Worm (Caenorhabditis elegans) whole organism, late embryonic: ENCODE measurements around the gene fbxa-157.

Experiments used
- elt-2 ChIP-seq: sonication (generic microtip); optimal IDR thresholded peaks from 2 replicates; lab custom pipeline; 2016; ENCODE audit warnings: missing genetic modification reagents, missing genetic modification characterization, missing compliant biosample characterization
- hlh-30 ChIP-seq: sonication (generic microtip); optimal IDR thresholded peaks from 2 replicates; lab custom pipeline; 2017; ENCODE audit warnings: antibody characterized with exemption, missing genetic modification characterization, missing compliant biosample characterization; ENCODE audit not compliant: insufficient read depth
- hlh-6 ChIP-seq: sonication (generic microtip); optimal IDR thresholded peaks from 2 replicates; lab custom pipeline; 2016; ENCODE audit warnings: missing genotype, missing genetic modification characterization, missing compliant biosample characterization
- mec-3 ChIP-seq: sonication (generic microtip); optimal IDR thresholded peaks from 2 replicates; lab custom pipeline; 2016; ENCODE audit warnings: borderline replicate concordance, missing genetic modification characterization, missing compliant biosample characterization
- pha-4 ChIP-seq: fragments of 150-350 bp; optimal IDR thresholded peaks from 2 replicates; lab custom pipeline; 2018; ENCODE audit warnings: missing biosample characterization, missing genetic modification reagents, missing genetic modification characterization
- ref-2 ChIP-seq: sonication (generic microtip); optimal IDR thresholded peaks from 2 replicates; lab custom pipeline; 2016; ENCODE audit warnings: missing genetic modification characterization, missing compliant biosample characterization
- zip-5 ChIP-seq: sonication (generic microtip); optimal IDR thresholded peaks from 2 replicates; lab custom pipeline; 2016; ENCODE audit warnings: missing genetic modification characterization, missing compliant biosample characterization

DNA sequence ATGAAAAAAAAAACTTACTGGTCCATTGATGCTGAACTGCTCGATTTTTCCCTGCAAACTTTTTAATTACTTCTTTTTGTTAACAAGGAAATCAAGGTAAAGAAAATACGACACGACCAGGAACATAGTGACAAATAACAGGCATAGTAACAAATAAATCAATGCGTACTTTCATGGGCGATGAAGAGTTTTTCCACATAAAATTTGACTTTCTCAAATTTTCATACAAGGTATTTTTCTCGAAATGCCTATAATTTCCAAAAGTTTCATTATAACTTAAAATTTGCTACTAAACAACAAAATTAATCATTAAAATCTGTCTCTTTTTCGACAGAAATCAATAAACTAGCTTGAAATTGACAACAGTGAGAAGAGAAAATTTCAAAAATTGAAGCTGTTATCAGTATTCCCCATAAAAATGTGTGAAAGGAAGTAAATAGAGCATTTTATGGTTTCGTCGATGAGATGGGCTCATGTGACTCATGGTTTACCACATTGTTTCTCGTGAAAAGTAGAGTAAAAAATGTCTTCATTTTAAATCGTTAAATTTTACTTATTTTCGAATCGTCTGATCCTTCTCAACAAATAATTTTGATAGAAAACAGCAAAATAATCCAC lies 2.8 kb upstream of the fbxa-157 start, which contains the start of gene fbxa-156:
- TF ChIP-seq pha-4 (tag; lab: Kevin White, UChicago), result no peak
- no peak for TF ChIP-seq hlh-30 (tag; lab: Kevin White, UChicago)
- TF ChIP-seq mec-3 (tag; lab: Kevin White, UChicago), result no peak
- TF ChIP-seq zip-5, result no peak
- TF ChIP-seq elt-2 (tag; lab: Kevin White, UChicago), result no peak
- TF ChIP-seq ref-2 (tag; lab: Kevin White, UChicago), result no peak
- TF ChIP-seq hlh-6, result no peak
